Fruit fly (Drosophila melanogaster): ENCODE data around the gene elav.

elav gene

DNA sequence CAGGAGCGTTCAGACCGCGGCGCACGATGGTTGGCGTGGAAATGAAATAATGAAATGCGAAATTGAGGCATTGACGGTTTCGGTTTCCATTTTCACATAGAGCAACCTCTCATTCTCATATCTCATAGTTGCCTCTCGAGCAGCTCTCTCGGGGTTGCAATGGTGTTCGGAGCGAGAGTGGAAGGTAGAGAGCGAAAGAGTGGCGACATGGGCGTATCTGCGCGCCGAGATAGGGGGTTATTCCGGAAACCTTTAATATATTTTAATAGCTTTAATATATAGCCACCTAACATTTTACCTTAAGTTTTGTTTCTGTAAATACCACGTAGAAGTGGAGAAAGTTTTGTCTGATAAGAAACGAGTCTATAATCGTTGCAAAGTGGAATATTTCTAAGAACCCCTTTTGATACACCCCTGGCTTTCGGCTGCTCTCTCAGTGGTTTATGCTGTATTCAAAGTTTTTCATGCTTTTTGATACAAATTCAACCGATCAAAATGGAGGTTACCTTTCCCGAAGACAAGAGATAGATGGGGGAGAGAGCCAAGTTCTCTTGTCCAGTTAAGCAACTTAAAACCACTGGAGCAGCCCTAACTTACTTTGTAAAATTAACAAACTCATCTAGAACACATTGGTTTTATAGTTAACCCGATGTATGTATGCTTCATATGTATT, at the start of gene elav:
Gene elav (minus strand): TSS at position 48 of the 673 bp plus-strand sequence.
- TF ChIP-seq CG6254 (GFP tag; optimal IDR thresholded peaks at IDR 0.05) (peak; percentile 96), CG17359 (tag; optimal IDR thresholded peaks at IDR 0.05) (peak; percentile 98), Fer3 (tag; optimal IDR thresholded peaks at IDR 0.05) (peak; percentile 98), gcm2 (GFP tag; optimal IDR thresholded peaks at IDR 0.05) (peak; percentile 96), nmo (GFP tag; optimal IDR thresholded peaks at IDR 0.05) (peak; percentile 99), CG12391 (tag; optimal IDR thresholded peaks at IDR 0.05) (peak; percentile 99), Dll (GFP tag; IDR thresholded peaks at IDR 0.05; ENCODE audit: partially characterized antibody) (0 out of 4 replicates have a peak, but pooled peaks have one; percentile 23), Atf3 (GFP tag; optimal IDR thresholded peaks at IDR 0.05) (peak; percentile 94), Rfx (GFP tag; IDR thresholded peaks at IDR 0.05) (peak; percentile 99), CG15011 (GFP tag; optimal IDR thresholded peaks at IDR 0.05) (peak; percentile 98), HLH4C (GFP tag; IDR thresholded peaks at IDR 0.05; ENCODE audit: partially characterized antibody) (no peak), GATAe (GFP tag; conservative IDR thresholded peaks at IDR 0.05) (peak; percentile 94), CG5245 (GFP tag; optimal IDR thresholded peaks at IDR 0.05) (peak; percentile 96), CG7271 (tag; optimal IDR thresholded peaks at IDR 0.05) (peak; percentile 90), NC2α (GFP tag; optimal IDR thresholded peaks at IDR 0.05) (peak; percentile 91), CG42726 (GFP tag; IDR thresholded peaks at IDR 0.05; ENCODE audit: partially characterized antibody) (no peak), CG13894 (tag; optimal IDR thresholded peaks at IDR 0.05) (peak; percentile 99), abd-A (tag; optimal IDR thresholded peaks at IDR 0.05) (peak; percentile 94), CG5953 (GFP tag; IDR thresholded peaks at IDR 0.05) (peak; percentile 95), CG4328 (GFP tag; optimal IDR thresholded peaks at IDR 0.05) (peak; percentile 100), CG14050 (GFP tag; IDR thresholded peaks at IDR 0.05) (peak; percentile 97), CG17568 (GFP tag; optimal IDR thresholded peaks at IDR 0.05) (peak; percentile 98), so (GFP tag; IDR thresholded peaks at IDR 0.05) (peak; percentile 98), gsb-n (tag; optimal IDR thresholded peaks at IDR 0.05) (peak; percentile 98), al (GFP tag; IDR thresholded peaks at IDR 0.05) (peak; percentile 98), ssp (GFP tag; IDR thresholded peaks at IDR 0.05) (peak; percentile 93), bbx (GFP tag; IDR thresholded peaks at IDR 0.05; ENCODE audit: partially characterized antibody) (no peak), CG4404 (GFP tag; IDR thresholded peaks at IDR 0.05) (peak; percentile 99), CG10321 (GFP tag; IDR thresholded peaks at IDR 0.05) (peak; percentile 84), sug (tag; optimal IDR thresholded peaks at IDR 0.05) (peak; percentile 99), Chrac-16 (GFP tag; optimal IDR thresholded peaks at IDR 0.05) (peak; percentile 99), sna (GFP tag; IDR thresholded peaks at IDR 0.05; ENCODE audit: partially characterized antibody) (0 out of 2 replicates have a peak, but pooled peaks have one; percentile 21), gsb (GFP tag; IDR thresholded peaks at IDR 0.05) (peak; percentile 98), Kr (GFP tag; optimal IDR thresholded peaks at IDR 0.05) (peak; percentile 89), corto (GFP tag; optimal IDR thresholded peaks at IDR 0.05) (peak; percentile 94), CG18262 (tag; optimal IDR thresholded peaks at IDR 0.05) (peak; percentile 99), Dad (GFP tag; optimal IDR thresholded peaks at IDR 0.05) (peak; percentile 95), C15 (GFP tag; IDR thresholded peaks at IDR 0.05) (peak; percentile 95), BtbVII (GFP tag; optimal IDR thresholded peaks at IDR 0.05) (peak; percentile 99), CoRest (tag; optimal IDR thresholded peaks at IDR 0.05) (peak; percentile 99), hbn (GFP tag; IDR thresholded peaks at IDR 0.05; ENCODE audit: partially characterized antibody) (peak; percentile 23; the same call in 1 of the 2 replicates), CG8359 (GFP tag; optimal IDR thresholded peaks at IDR 0.05; ENCODE audit: borderline replicate concordance) (peak; percentile 92), CG3995 (GFP tag; optimal IDR thresholded peaks at IDR 0.05) (peak; percentile 79), bab2 (GFP tag; optimal IDR thresholded peaks at IDR 0.05) (peak; percentile 97), prd (optimal IDR thresholded peaks at IDR 0.05) (no peak), prd (GFP tag; IDR thresholded peaks at IDR 0.05) (peak; percentile 99), schlank (tag; optimal IDR thresholded peaks at IDR 0.05) (peak; percentile 97), lbe (GFP tag; optimal IDR thresholded peaks at IDR 0.05) (peak; percentile 96), CG6683 (GFP tag; optimal IDR thresholded peaks at IDR 0.05) (peak; percentile 98)

All from whole organism, embryonic.